Worm (Caenorhabditis elegans) whole organism, L4 larva: ENCODE results near the gene uggt-1.

ENCODE experiments used
- F49E8.2 ChIP-seq: sonication (generic microtip); optimal IDR thresholded peaks from 2 replicates; lab custom pipeline; 2016; ENCODE audit warnings: missing compliant biosample characterization, mild to moderate bottlenecking, missing genetic modification characterization, borderline replicate concordance
- R02D3.7 ChIP-seq: fragments of 150-350 bp; sonication (generic microtip); optimal IDR thresholded peaks from 3 replicates; lab custom pipeline; 2014; ENCODE audit warnings: missing biosample characterization, missing genetic modification characterization
- T20F7.1 ChIP-seq: fragments of 200-800 bp; sonication (Bioruptor generic); optimal IDR thresholded peaks from 2 replicates; lab custom pipeline; 2018; ENCODE audit warnings: mild to moderate bottlenecking, missing genetic modification characterization, missing compliant biosample characterization
- Y105C5A.15 ChIP-seq: fragments of 200-800 bp; sonication (Bioruptor generic); IDR thresholded peaks from 2 replicates; pipeline ENCODE4 v1.3.6; 2022; ENCODE audit warnings: missing genetic modification characterization, missing compliant biosample characterization
- Y48G9A.11 ChIP-seq: fragments of 200-800 bp; sonication (Bioruptor generic); IDR thresholded peaks from 2 replicates; pipeline ENCODE4 v1.3.6; 2022; ENCODE audit warnings: missing genetic modification reagents, missing genetic modification characterization, missing compliant biosample characterization
- Y75B8A.6 ChIP-seq: fragments of 200-800 bp; sonication (Bioruptor generic); IDR thresholded peaks from 2 replicates; pipeline ENCODE4 v1.3.6; 2022; ENCODE audit warnings: missing genetic modification reagents, missing genetic modification characterization, missing compliant biosample characterization
- ZK546.5 ChIP-seq, 2 experiments: sonication (generic microtip); optimal IDR thresholded peaks; 2 replicates each; lab custom pipeline; 2017; ENCODE audit warnings: missing biosample characterization in 2 of 2, missing genetic modification characterization in 2 of 2
- aha-1 ChIP-seq: fragments of 150-350 bp; peaks from one replicate; lab custom pipeline; 2014; ENCODE audit warnings: missing biosample characterization, missing genetic modification characterization
- aly-2 ChIP-seq: sonication (generic microtip); optimal IDR thresholded peaks from 2 replicates; lab custom pipeline; 2018; ENCODE audit warnings: missing biosample characterization, missing genetic modification characterization
- arid-1 ChIP-seq: fragments of 200-800 bp; sonication (Bioruptor generic); conservative IDR thresholded peaks from 2 replicates; pipeline ENCODE4 v1.3.6; 2022; ENCODE audit warnings: missing genetic modification reagents, missing genetic modification characterization, missing compliant biosample characterization
- attf-4 ChIP-seq: sonication (generic microtip); optimal IDR thresholded peaks from 3 replicates; lab custom pipeline; 2017; ENCODE audit warnings: missing biosample characterization, missing genetic modification characterization
- ceh-32 ChIP-seq: sonication (generic microtip); optimal IDR thresholded peaks from 2 replicates; lab custom pipeline; 2016; ENCODE audit warnings: mild to moderate bottlenecking, missing genetic modification characterization, missing compliant biosample characterization; ENCODE audit not compliant: poor library complexity
- cey-2 ChIP-seq: sonication (generic microtip); optimal IDR thresholded peaks from 3 replicates; lab custom pipeline; 2017; ENCODE audit warnings: missing genetic modification characterization, mild to moderate bottlenecking, missing compliant biosample characterization, antibody characterized with exemption, borderline replicate concordance; ENCODE audit not compliant: insufficient read depth
- ctbp-1 ChIP-seq: fragments of 200-800 bp; sonication (Bioruptor generic); IDR thresholded peaks from 2 replicates; pipeline ENCODE4 v1.3.6; 2022; ENCODE audit warnings: missing genetic modification reagents, missing genetic modification characterization, missing compliant biosample characterization
- daf-8 ChIP-seq: fragments of 200-800 bp; sonication (Bioruptor generic); IDR thresholded peaks from 2 replicates; pipeline ENCODE4 v1.3.6; 2022; ENCODE audit warnings: missing genetic modification characterization, missing compliant biosample characterization
- dve-1 ChIP-seq: sonication (generic microtip); optimal IDR thresholded peaks from 2 replicates; lab custom pipeline; 2017; ENCODE audit warnings: antibody characterized with exemption, mild to moderate bottlenecking, missing genetic modification characterization, missing compliant biosample characterization; ENCODE audit not compliant: insufficient read depth
- fkh-10 ChIP-seq: fragments of 150-350 bp; optimal IDR thresholded peaks from 2 replicates; lab custom pipeline; 2014; ENCODE audit warnings: missing biosample characterization, missing genetic modification reagents, missing genetic modification characterization
- fos-1 ChIP-seq: fragments of 150-350 bp; optimal IDR thresholded peaks from 2 replicates; lab custom pipeline; 2014; ENCODE audit warnings: missing biosample characterization, missing genetic modification characterization
- gei-8 ChIP-seq: fragments of 200-800 bp; sonication (Bioruptor generic); optimal IDR thresholded peaks from 2 replicates; lab custom pipeline; 2018; ENCODE audit warnings: mild to moderate bottlenecking, missing genetic modification characterization, missing compliant biosample characterization
- hlh-30 ChIP-seq: sonication (generic microtip); optimal IDR thresholded peaks from 2 replicates; lab custom pipeline; 2017; ENCODE audit warnings: antibody characterized with exemption, mild to moderate bottlenecking, missing genetic modification characterization, missing compliant biosample characterization; ENCODE audit not compliant: insufficient read depth
- lin-38 ChIP-seq: fragments of 200-800 bp; sonication (Bioruptor generic); IDR thresholded peaks from 2 replicates; pipeline ENCODE4 v1.3.6; 2022; ENCODE audit warnings: missing genetic modification reagents, missing genetic modification characterization, missing compliant biosample characterization
- lsy-2 ChIP-seq, 2 experiments: fragments of 150-350 bp in 1 of 2; sonication (generic microtip) in 1 of 2; optimal IDR thresholded peaks; 2 replicates each; lab custom pipeline; 2014 to 2017; ENCODE audit warnings: missing biosample characterization in 2 of 2, missing genetic modification characterization in 2 of 2
- mdl-1 ChIP-seq, 2 experiments: fragments of 150-350 bp in 1 of 2; sonication (generic microtip) in 1 of 2; optimal IDR thresholded peaks; 2 replicates each; lab custom pipeline; 2014 to 2017; ENCODE audit warnings: missing biosample characterization in 2 of 2, missing genetic modification characterization in 2 of 2
- mes-2 ChIP-seq: sonication (generic microtip); optimal IDR thresholded peaks from 2 replicates; lab custom pipeline; 2016; ENCODE audit warnings: missing genotype, mild to moderate bottlenecking, missing genetic modification characterization, missing compliant biosample characterization; ENCODE audit not compliant: poor library complexity, severe bottlenecking
- mxl-2 ChIP-seq: fragments of 200-800 bp; sonication (Bioruptor generic); conservative IDR thresholded peaks from 2 replicates; pipeline ENCODE4 v1.3.6; 2022; ENCODE audit warnings: missing genetic modification reagents, missing genetic modification characterization, missing compliant biosample characterization
- nhr-10 ChIP-seq: fragments of 150-350 bp; optimal IDR thresholded peaks from 2 replicates; lab custom pipeline; 2014; ENCODE audit warnings: missing biosample characterization, missing genetic modification characterization
- nhr-237 ChIP-seq: sonication (generic microtip); optimal IDR thresholded peaks from 2 replicates; lab custom pipeline; 2017; ENCODE audit warnings: missing biosample characterization, missing genetic modification characterization
- nhr-25 ChIP-seq: sonication (generic microtip); optimal IDR thresholded peaks from 2 replicates; lab custom pipeline; 2017; ENCODE audit warnings: missing genetic modification characterization, mild to moderate bottlenecking, missing compliant biosample characterization, antibody characterized with exemption, moderate library complexity, borderline replicate concordance; ENCODE audit not compliant: insufficient read depth
- nhr-28 ChIP-seq: fragments of 150-350 bp; optimal IDR thresholded peaks from 2 replicates; lab custom pipeline; 2014; ENCODE audit warnings: missing biosample characterization, missing genetic modification characterization
- nhr-76 ChIP-seq: fragments of 150-350 bp; optimal IDR thresholded peaks from 2 replicates; lab custom pipeline; 2014; ENCODE audit warnings: missing biosample characterization, missing genetic modification characterization
- saeg-2 ChIP-seq: fragments of 200-800 bp; sonication (Bioruptor generic); IDR thresholded peaks from 2 replicates; pipeline ENCODE4 v1.3.6; 2022; ENCODE audit warnings: missing genetic modification reagents, missing genetic modification characterization, missing compliant biosample characterization
- sdz-12 ChIP-seq: fragments of 200-800 bp; sonication (Bioruptor generic); optimal IDR thresholded peaks from 2 replicates; lab custom pipeline; 2018; ENCODE audit warnings: mild to moderate bottlenecking, missing genetic modification characterization, missing compliant biosample characterization
- skn-1 ChIP-seq: fragments of 150-350 bp; optimal IDR thresholded peaks from 2 replicates; lab custom pipeline; 2014; ENCODE audit warnings: missing biosample characterization, missing genetic modification characterization
- snpc-4 ChIP-seq: fragments of 150-350 bp; optimal IDR thresholded peaks from 2 replicates; lab custom pipeline; 2014; ENCODE audit warnings: missing biosample characterization, missing genetic modification characterization
- spr-1 ChIP-seq: sonication (generic microtip); optimal IDR thresholded peaks from 2 replicates; lab custom pipeline; 2016; ENCODE audit warnings: mild to moderate bottlenecking, missing genetic modification characterization, missing compliant biosample characterization
- tra-1 ChIP-seq: fragments of 200-800 bp; sonication (Bioruptor generic); IDR thresholded peaks from 2 replicates; pipeline ENCODE4 v1.3.6; 2022; ENCODE audit warnings: missing genetic modification reagents, missing genetic modification characterization, missing compliant biosample characterization
- unc-130 ChIP-seq: sonication (generic microtip); optimal IDR thresholded peaks from 2 replicates; lab custom pipeline; 2016; ENCODE audit warnings: missing genetic modification reagents, missing genetic modification characterization, missing compliant biosample characterization
- zag-1 ChIP-seq: fragments of 150-350 bp; optimal IDR thresholded peaks from 2 replicates; lab custom pipeline; 2014; ENCODE audit warnings: missing biosample characterization, missing genetic modification characterization
- zfp-3 ChIP-seq: fragments of 200-800 bp; sonication (Bioruptor generic); conservative IDR thresholded peaks from 2 replicates; pipeline ENCODE4 v1.3.6; 2022; ENCODE audit warnings: missing genetic modification reagents, missing genetic modification characterization, missing compliant biosample characterization

Gene uggt-1

ce11 chrX:7457154-7457674 lies 43.6 kb downstream of the uggt-1 start:
- no peak for TF ChIP-seq ctbp-1
- no peak for TF ChIP-seq attf-4 (tag; lab: Kevin White, UChicago)
- TF ChIP-seq skn-1 (tag; lab: Kevin White, UChicago) = no peak
- TF ChIP-seq sdz-12 (GFP tag; lab: Kevin White, UChicago) = no peak
- no peak for TF ChIP-seq dve-1 (tag; lab: Kevin White, UChicago)
- peak; percentile 91 for TF ChIP-seq aha-1 (tag; lab: Kevin White, UChicago)
- TF ChIP-seq hlh-30 (tag; lab: Kevin White, UChicago) = no peak
- TF ChIP-seq tra-1 (GFP tag; lab: Robert Waterston, UW) = no peak
- TF ChIP-seq nhr-76 = no peak
- TF ChIP-seq zag-1 (tag; lab: Kevin White, UChicago) = no peak
- TF ChIP-seq spr-1 = no peak
- no peak for TF ChIP-seq lin-38 (GFP tag; lab: Robert Waterston, UW)
- no peak for TF ChIP-seq nhr-237
- TF ChIP-seq lsy-2 (tag; optimal IDR thresholded peaks at IDR 0.05; lab: Kevin White, UChicago) = peak in 1 of 2 experiments; percentile 30
- peak; percentile 65 for TF ChIP-seq fkh-10 (GFP tag; lab: Kevin White, UChicago)
- no peak for TF ChIP-seq zfp-3
- no peak for TF ChIP-seq saeg-2 (GFP tag; lab: Robert Waterston, UW)
- no peak for TF ChIP-seq arid-1 (GFP tag; lab: Robert Waterston, UW)
- no peak for TF ChIP-seq F49E8.2 (tag; lab: Kevin White, UChicago)
- no peak for TF ChIP-seq mes-2 (tag; lab: Kevin White, UChicago)
- no peak for TF ChIP-seq nhr-25 (tag; lab: Kevin White, UChicago)
- no peak for TF ChIP-seq daf-8 (GFP tag; lab: Robert Waterston, UW)

ce11 chrX:7455960-7456359 lies 44.8 kb downstream of the uggt-1 start:
- no peak for TF ChIP-seq R02D3.7
- TF ChIP-seq mdl-1 (tag; optimal IDR thresholded peaks at IDR 0.05; lab: Kevin White, UChicago) = no peak
- TF ChIP-seq aha-1 (tag; lab: Kevin White, UChicago) = no peak
- no peak for TF ChIP-seq ZK546.5 (tag; optimal IDR thresholded peaks at IDR 0.05; lab: Kevin White, UChicago)
- TF ChIP-seq snpc-4 (tag; lab: Kevin White, UChicago) = no peak

- no peak for TF ChIP-seq aly-2
- TF ChIP-seq Y48G9A.11 (GFP tag; lab: Robert Waterston, UW) = no peak
- TF ChIP-seq, all 104 proteins: peak for 0
Measured at ce11 chrX:7452606-7453005, 48.2 kb downstream of the uggt-1 start.

ce11 chrX:7447340-7447739 lies 53.4 kb downstream of the uggt-1 start:
- no peak for TF ChIP-seq nhr-10 (tag; lab: Kevin White, UChicago)
- TF ChIP-seq, all 104 proteins: peak for 0

- TF ChIP-seq fos-1 (tag; lab: Kevin White, UChicago) (no peak), Y75B8A.6 (GFP tag; lab: Robert Waterston, UW) (no peak), mxl-2 (GFP tag; lab: Robert Waterston, UW) (peak; percentile 97), gei-8 (GFP tag; lab: Kevin White, UChicago) (no peak), nhr-76 (no peak), T20F7.1 (GFP tag; lab: Kevin White, UChicago) (no peak), ceh-32 (tag; lab: Kevin White, UChicago) (no peak), cey-2 (tag; lab: Kevin White, UChicago) (no peak), nhr-10 (tag; lab: Kevin White, UChicago) (no peak), snpc-4 (tag; lab: Kevin White, UChicago) (no peak), lin-38 (GFP tag; lab: Robert Waterston, UW) (no peak), zfp-3 (no peak), unc-130 (GFP tag; lab: Kevin White, UChicago) (no peak), Y105C5A.15 (GFP tag; lab: Robert Waterston, UW) (no peak), nhr-28 (tag; lab: Kevin White, UChicago) (peak; percentile 2)
- TF ChIP-seq, all 104 proteins: peak for 2
Measured at ce11 chrX:7446485-7446884, 54.3 kb downstream of the uggt-1 start.
